Worm (Caenorhabditis elegans) whole organism, young adult: ENCODE data around the gene col-86.

Experiments
- B0336.3 ChIP-seq: fragments of 200-800 bp; sonication (Bioruptor generic); IDR thresholded peaks from 2 replicates; pipeline ENCODE4 v1.3.6; 2022; ENCODE audit warnings: missing genetic modification characterization, missing compliant biosample characterization
- D2030.7 ChIP-seq: fragments of 200-800 bp; sonication (Bioruptor generic); IDR thresholded peaks from 2 replicates; pipeline ENCODE4 v1.3.6; 2022; ENCODE audit warnings: missing genetic modification reagents, missing genetic modification characterization, missing compliant biosample characterization
- F22D6.2 ChIP-seq: sonication (generic microtip); optimal IDR thresholded peaks from 2 replicates; lab custom pipeline; 2016; ENCODE audit warnings: mild to moderate bottlenecking, missing genetic modification characterization, missing compliant biosample characterization
- F55B11.4 ChIP-seq: sonication (generic microtip); optimal IDR thresholded peaks from 2 replicates; lab custom pipeline; 2016; ENCODE audit warnings: missing compliant biosample characterization, missing genetic modification characterization, borderline replicate concordance; ENCODE audit not compliant: insufficient read depth
- K12H6.12 ChIP-seq: fragments of 200-800 bp; sonication (Bioruptor generic); optimal IDR thresholded peaks from 2 replicates; lab custom pipeline; 2018; ENCODE audit warnings: mild to moderate bottlenecking, missing genetic modification characterization, missing compliant biosample characterization
- T07F8.4 ChIP-seq: sonication (generic microtip); optimal IDR thresholded peaks from 2 replicates; lab custom pipeline; 2016; ENCODE audit warnings: mild to moderate bottlenecking, missing genetic modification characterization, moderate library complexity, missing compliant biosample characterization
- Y67H2A.10 ChIP-seq: fragments of 200-800 bp; sonication (Bioruptor generic); conservative IDR thresholded peaks from 2 replicates; pipeline ENCODE4 v1.3.6; 2022; ENCODE audit warnings: missing genetic modification reagents, missing genetic modification characterization, missing compliant biosample characterization
- Y79H2A.3 ChIP-seq: fragments of 200-800 bp; sonication (Bioruptor generic); conservative IDR thresholded peaks from 2 replicates; pipeline ENCODE4 v1.3.6; 2022; ENCODE audit warnings: missing genetic modification reagents, missing genetic modification characterization, missing compliant biosample characterization
- aptf-2 ChIP-seq: fragments of 200-800 bp; sonication (Bioruptor generic); conservative IDR thresholded peaks from 2 replicates; pipeline ENCODE4 v1.3.6; 2022; ENCODE audit warnings: missing genetic modification reagents, missing genetic modification characterization, missing compliant biosample characterization
- atf-7 ChIP-seq: sonication (generic microtip); optimal IDR thresholded peaks from 2 replicates; lab custom pipeline; 2017; ENCODE audit warnings: mild to moderate bottlenecking, missing genetic modification characterization, missing compliant biosample characterization
- attf-5 ChIP-seq: fragments of 200-800 bp; sonication (Bioruptor generic); optimal IDR thresholded peaks from 2 replicates; lab custom pipeline; 2018; ENCODE audit warnings: mild to moderate bottlenecking, missing genetic modification characterization, missing compliant biosample characterization
- attf-6 ChIP-seq: fragments of 200-800 bp; sonication (Bioruptor generic); IDR thresholded peaks from 2 replicates; pipeline ENCODE4 v1.3.6; 2022; ENCODE audit warnings: missing genetic modification reagents, missing genetic modification characterization, missing compliant biosample characterization
- ceh-100 ChIP-seq: fragments of 200-800 bp; sonication (Bioruptor generic); IDR thresholded peaks from 2 replicates; pipeline ENCODE4 v1.3.6; 2022; ENCODE audit warnings: missing genetic modification reagents, missing genetic modification characterization, missing compliant biosample characterization
- ceh-27 ChIP-seq: fragments of 200-800 bp; sonication (Bioruptor generic); optimal IDR thresholded peaks from 2 replicates; lab custom pipeline; 2018; ENCODE audit warnings: mild to moderate bottlenecking, missing genetic modification characterization, moderate library complexity, missing compliant biosample characterization
- ceh-40 ChIP-seq: fragments of 200-800 bp; sonication (Bioruptor generic); IDR thresholded peaks from 2 replicates; pipeline ENCODE4 v1.3.6; 2022; ENCODE audit warnings: missing genetic modification characterization, missing compliant biosample characterization
- ceh-58 ChIP-seq: fragments of 200-800 bp; sonication (Bioruptor generic); IDR thresholded peaks from 2 replicates; pipeline ENCODE4 v1.3.6; 2022; ENCODE audit warnings: missing genetic modification characterization, missing compliant biosample characterization
- ceh-91 ChIP-seq: fragments of 200-800 bp; sonication (Bioruptor generic); IDR thresholded peaks from 2 replicates; pipeline ENCODE4 v1.3.6; 2022; ENCODE audit warnings: missing genetic modification reagents, missing genetic modification characterization, missing compliant biosample characterization
- chd-7 ChIP-seq: sonication (generic microtip); optimal IDR thresholded peaks from 2 replicates; lab custom pipeline; 2016; ENCODE audit warnings: mild to moderate bottlenecking, missing genetic modification characterization, moderate library complexity, missing compliant biosample characterization
- dpff-1 ChIP-seq: sonication (generic microtip); optimal IDR thresholded peaks from 2 replicates; lab custom pipeline; 2017; ENCODE audit warnings: mild to moderate bottlenecking, missing genetic modification characterization, missing compliant biosample characterization
- egl-18 ChIP-seq: fragments of 200-800 bp; sonication (Bioruptor generic); IDR thresholded peaks from 2 replicates; pipeline ENCODE4 v1.3.6; 2022; ENCODE audit warnings: missing genetic modification reagents, missing genetic modification characterization, missing compliant biosample characterization
- egrh-3 ChIP-seq: fragments of 200-800 bp; sonication (Bioruptor generic); IDR thresholded peaks from 2 replicates; pipeline ENCODE4 v1.3.6; 2022; ENCODE audit warnings: missing genetic modification reagents, missing genetic modification characterization, missing compliant biosample characterization
- ets-4 ChIP-seq: fragments of 200-800 bp; sonication (Bioruptor generic); optimal IDR thresholded peaks from 2 replicates; lab custom pipeline; 2018; ENCODE audit warnings: mild to moderate bottlenecking, missing genetic modification characterization, missing compliant biosample characterization
- lin-26 ChIP-seq: fragments of 200-800 bp; sonication (Bioruptor generic); IDR thresholded peaks from 2 replicates; pipeline ENCODE4 v1.3.6; 2022; ENCODE audit warnings: missing genetic modification reagents, missing genetic modification characterization, missing compliant biosample characterization
- lin-54 ChIP-seq: fragments of 200-800 bp; sonication (Bioruptor generic); optimal IDR thresholded peaks from 2 replicates; lab custom pipeline; 2018; ENCODE audit warnings: mild to moderate bottlenecking, missing genetic modification characterization, missing compliant biosample characterization
- lir-1 ChIP-seq: fragments of 200-800 bp; sonication (Bioruptor generic); conservative IDR thresholded peaks from 2 replicates; pipeline ENCODE4 v1.3.6; 2022; ENCODE audit warnings: missing genetic modification reagents, missing genetic modification characterization, missing compliant biosample characterization
- lsl-1 ChIP-seq: fragments of 200-800 bp; sonication (Bioruptor generic); optimal IDR thresholded peaks from 2 replicates; lab custom pipeline; 2018; ENCODE audit warnings: mild to moderate bottlenecking, missing genetic modification characterization, moderate library complexity, missing compliant biosample characterization
- lsy-27 ChIP-seq: sonication (generic microtip); optimal IDR thresholded peaks from 2 replicates; lab custom pipeline; 2017; ENCODE audit warnings: missing genetic modification characterization, mild to moderate bottlenecking, missing compliant biosample characterization, antibody characterized with exemption, missing genotype, borderline replicate concordance; ENCODE audit not compliant: insufficient read depth
- madf-10 ChIP-seq: sonication (generic microtip); optimal IDR thresholded peaks from 2 replicates; lab custom pipeline; 2016; ENCODE audit warnings: mild to moderate bottlenecking, missing genetic modification characterization, missing compliant biosample characterization
- mel-28 ChIP-seq: sonication (generic microtip); optimal IDR thresholded peaks from 2 replicates; lab custom pipeline; 2016; ENCODE audit warnings: borderline replicate concordance, mild to moderate bottlenecking, missing genetic modification characterization, missing compliant biosample characterization
- nhr-179 ChIP-seq: sonication (generic microtip); optimal IDR thresholded peaks from 2 replicates; lab custom pipeline; 2016; ENCODE audit warnings: mild to moderate bottlenecking, missing genetic modification characterization, missing compliant biosample characterization
- pbrm-1 ChIP-seq: fragments of 200-800 bp; sonication (Bioruptor generic); IDR thresholded peaks from 2 replicates; pipeline ENCODE4 v1.3.6; 2022; ENCODE audit warnings: missing genetic modification reagents, missing genetic modification characterization, missing compliant biosample characterization
- rec-8 ChIP-seq, 2 experiments: sonication (generic microtip); optimal IDR thresholded peaks; 2 replicates each; lab custom pipeline; 2016; ENCODE audit warnings: mild to moderate bottlenecking in 2 of 2, missing genetic modification characterization in 2 of 2, missing genetic modification reagents in 2 of 2, missing genotype in 2 of 2, missing biosample characterization in 1 of 2, missing compliant biosample characterization in 1 of 2, moderate library complexity in 1 of 2
- rpc-1 ChIP-seq, 2 experiments: fragments of 150-350 bp in 1 of 2; sonication (generic microtip) in 1 of 2; optimal IDR thresholded peaks; 2 replicates each; lab custom pipeline; 2014 to 2018; ENCODE audit warnings: missing biosample characterization in 1 of 2, missing genetic modification characterization in 1 of 2, missing genetic modification reagents in 1 of 2, missing genotype in 1 of 2
- somi-1 ChIP-seq: fragments of 200-800 bp; sonication (Bioruptor generic); optimal IDR thresholded peaks from 2 replicates; lab custom pipeline; 2018; ENCODE audit warnings: mild to moderate bottlenecking, missing genetic modification characterization, missing compliant biosample characterization
- tbp1 ChIP-seq: fragments of 200-800 bp; sonication (Bioruptor generic); optimal IDR thresholded peaks from 2 replicates; lab custom pipeline; 2018; ENCODE audit warnings: mild to moderate bottlenecking, missing genetic modification characterization, missing compliant biosample characterization
- zfh-2 ChIP-seq: fragments of 200-800 bp; sonication (Bioruptor generic); conservative IDR thresholded peaks from 2 replicates; pipeline ENCODE4 v1.3.6; 2022; ENCODE audit warnings: missing genetic modification reagents, missing genetic modification characterization, missing compliant biosample characterization

Gene col-86

DNA sequence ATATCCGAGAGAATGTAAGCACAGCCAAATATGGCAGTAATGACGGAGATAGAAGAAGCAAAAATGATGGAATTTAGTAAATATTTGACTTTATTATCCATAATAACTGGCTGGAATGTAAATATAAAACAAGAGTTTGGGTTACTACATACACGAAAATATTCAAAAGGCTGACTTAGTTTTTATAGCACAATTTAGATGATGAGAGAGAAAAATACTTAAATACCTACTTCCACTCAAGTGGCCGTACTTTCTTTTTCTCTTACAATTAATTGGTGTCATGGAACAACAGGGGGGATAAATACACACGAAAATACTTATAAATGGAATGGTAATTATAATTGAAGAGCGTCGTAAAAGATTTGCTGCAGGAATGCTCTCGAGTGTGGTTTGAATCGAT lies at the start of gene col-86:
col-86 (minus strand) TSS at position 101 of the 400 bp plus-strand sequence.
- TF ChIP-seq mel-28 (tag; lab: Kevin White, UChicago) (no peak), D2030.7 (GFP tag; lab: Robert Waterston, UW) (no peak), rec-8 (tag; optimal IDR thresholded peaks at IDR 0.05; lab: Kevin White, UChicago) (no peak), atf-7 (tag; lab: Kevin White, UChicago) (no peak), nhr-179 (tag; lab: Kevin White, UChicago) (no peak), F55B11.4 (tag; lab: Kevin White, UChicago) (no peak), rpc-1 (optimal IDR thresholded peaks at IDR 0.05; lab: Kevin White, UChicago) (no peak), rpc-1 (tag; optimal IDR thresholded peaks at IDR 0.05; lab: Kevin White, UChicago) (no peak), lin-54 (GFP tag; lab: Kevin White, UChicago) (no peak), pbrm-1 (GFP tag; lab: Robert Waterston, UW) (no peak), ceh-40 (GFP tag; lab: Robert Waterston, UW) (no peak), aptf-2 (GFP tag; lab: Robert Waterston, UW) (no peak), ceh-100 (GFP tag; lab: Robert Waterston, UW) (no peak), lin-26 (no peak), B0336.3 (no peak), Y79H2A.3 (GFP tag; lab: Robert Waterston, UW) (no peak), egrh-3 (GFP tag; lab: Robert Waterston, UW) (no peak), zfh-2 (GFP tag; lab: Robert Waterston, UW) (no peak)

DNA sequence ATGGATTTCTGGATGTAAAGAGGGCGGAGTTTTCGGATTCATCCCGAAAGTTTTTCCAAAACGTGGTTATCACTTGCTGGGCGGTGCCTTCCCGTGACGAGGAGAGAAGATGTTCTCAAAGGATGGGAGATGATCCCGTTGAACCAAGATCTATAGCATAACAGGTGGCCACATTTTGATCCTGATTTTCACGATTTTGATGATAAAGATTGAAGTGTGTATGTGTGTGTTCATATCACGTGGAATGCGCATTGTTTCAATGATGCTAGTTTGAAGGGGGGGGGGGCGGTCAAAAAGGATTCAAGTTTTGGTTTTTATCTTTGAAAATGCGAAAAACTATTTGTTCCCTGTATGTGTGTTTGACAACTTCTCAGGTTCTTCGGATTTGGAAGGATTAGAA lies 47.1 kb upstream of the col-86 start, which contains the start of gene mltn-1:
mltn-1 (minus strand) TSS at position 22 of the 400 bp plus-strand sequence.
- TF ChIP-seq ceh-91 (GFP tag; lab: Robert Waterston, UW), result no peak
- TF ChIP-seq, all 124 proteins: peak for 0

DNA sequence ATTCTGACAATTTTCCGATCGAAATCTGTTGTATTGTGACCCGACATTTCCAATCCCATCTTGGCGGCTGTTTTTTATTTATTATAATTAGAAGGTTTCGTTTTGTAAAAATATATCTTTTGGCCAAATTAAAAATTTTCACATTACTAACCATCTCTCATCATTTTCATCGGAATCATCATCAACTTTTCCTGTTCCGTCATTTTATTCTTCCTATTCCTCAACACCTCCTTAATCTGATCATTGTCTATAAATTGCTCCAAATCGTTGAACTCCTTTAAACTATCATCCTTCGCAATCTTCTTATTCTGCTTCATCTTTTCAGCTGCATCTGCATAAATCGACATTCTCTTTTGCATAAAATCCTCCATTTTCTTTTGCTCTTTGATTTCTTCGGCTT lies 44.3 kb upstream of the col-86 start:
- TF ChIP-seq aptf-2 (GFP tag; lab: Robert Waterston, UW) (no peak), egl-18 (GFP tag; lab: Robert Waterston, UW) (no peak), chd-7 (tag; lab: Kevin White, UChicago) (no peak), lsy-27 (tag; lab: Kevin White, UChicago) (no peak), F22D6.2 (no peak), lir-1 (GFP tag; lab: Robert Waterston, UW) (no peak), ets-4 (GFP tag; lab: Kevin White, UChicago) (no peak), madf-10 (tag; lab: Kevin White, UChicago) (no peak), attf-6 (GFP tag; lab: Robert Waterston, UW) (no peak), ceh-58 (GFP tag; lab: Robert Waterston, UW) (no peak), tbp1 (GFP tag; lab: Kevin White, UChicago) (no peak), attf-5 (GFP tag; lab: Kevin White, UChicago) (no peak), dpff-1 (tag; lab: Kevin White, UChicago) (no peak), lsl-1 (GFP tag; lab: Kevin White, UChicago) (no peak), Y67H2A.10 (GFP tag; lab: Robert Waterston, UW) (no peak), pbrm-1 (GFP tag; lab: Robert Waterston, UW) (no peak), K12H6.12 (no peak), ceh-27 (GFP tag; lab: Kevin White, UChicago) (no peak), somi-1 (GFP tag; lab: Kevin White, UChicago) (no peak), T07F8.4 (no peak)
